Worm (Caenorhabditis elegans) whole organism, early embryonic: ENCODE measurements around the gene cfap-36.

Source experiments
- B0310.2 ChIP-seq: sonication (generic microtip); optimal IDR thresholded peaks from 2 replicates; lab custom pipeline; 2016; ENCODE audit warnings: mild to moderate bottlenecking, missing genetic modification characterization, missing compliant biosample characterization
- aly-1 ChIP-seq: sonication (generic microtip); optimal IDR thresholded peaks from 2 replicates; lab custom pipeline; 2016; ENCODE audit warnings: missing genetic modification characterization, missing compliant biosample characterization
- ama-1 ChIP-seq: fragments of 150-350 bp; optimal IDR thresholded peaks from 2 replicates; lab custom pipeline; 2014
- ceh-36 ChIP-seq: sonication (generic microtip); optimal IDR thresholded peaks from 2 replicates; lab custom pipeline; 2016; ENCODE audit warnings: missing genetic modification characterization, inconsistent platforms, missing compliant biosample characterization
- ets-7 ChIP-seq: sonication (generic microtip); optimal IDR thresholded peaks from 2 replicates; lab custom pipeline; 2016; ENCODE audit warnings: missing genotype, missing genetic modification characterization, missing compliant biosample characterization
- flt-1 ChIP-seq: fragments of 200-800 bp; sonication (Bioruptor generic); IDR thresholded peaks from 2 replicates; pipeline ENCODE4 v1.3.6; 2022; ENCODE audit warnings: missing genetic modification characterization, missing compliant biosample characterization
- hmg-4 ChIP-seq: fragments of 200-800 bp; sonication (Bioruptor generic); optimal IDR thresholded peaks from 2 replicates; lab custom pipeline; 2018; ENCODE audit warnings: mild to moderate bottlenecking, missing genetic modification characterization, missing compliant biosample characterization
- hnd-1 ChIP-seq: sonication (generic microtip); optimal IDR thresholded peaks from 2 replicates; lab custom pipeline; 2016; ENCODE audit warnings: missing genetic modification characterization, missing compliant biosample characterization
- pes-1 ChIP-seq: fragments of 200-800 bp; sonication (Bioruptor generic); IDR thresholded peaks from 2 replicates; pipeline ENCODE4 v1.3.6; 2022; ENCODE audit warnings: missing genetic modification reagents, missing genetic modification characterization, missing compliant biosample characterization
- scrt-1 ChIP-seq: fragments of 200-800 bp; sonication (Bioruptor generic); IDR thresholded peaks from 2 replicates; pipeline ENCODE4 v1.3.6; 2022; ENCODE audit warnings: missing genetic modification characterization, missing compliant biosample characterization
- sea-1 ChIP-seq: fragments of 200-800 bp; sonication (Bioruptor generic); conservative IDR thresholded peaks from 2 replicates; pipeline ENCODE4 v1.3.6; 2022; ENCODE audit warnings: missing genetic modification characterization, missing compliant biosample characterization
- tbx-11 ChIP-seq: fragments of 200-800 bp; sonication (Bioruptor generic); IDR thresholded peaks from 2 replicates; pipeline ENCODE4 v1.3.6; 2022; ENCODE audit warnings: missing genetic modification characterization, missing compliant biosample characterization
- tra-4 ChIP-seq: sonication (generic microtip); optimal IDR thresholded peaks from 2 replicates; lab custom pipeline; 2017; ENCODE audit warnings: missing genetic modification characterization, missing compliant biosample characterization

- TF ChIP-seq B0310.2 (tag; lab: Kevin White, UChicago) (no peak), aly-1 (tag; lab: Kevin White, UChicago) (no peak), pes-1 (GFP tag; lab: Robert Waterston, UW) (no peak), ama-1 (lab: Kevin White, UChicago) (no peak), sea-1 (GFP tag; lab: Robert Waterston, UW) (no peak), ceh-36 (tag; lab: Kevin White, UChicago) (no peak), hnd-1 (tag; lab: Kevin White, UChicago) (no peak), scrt-1 (GFP tag; lab: Robert Waterston, UW) (no peak), flt-1 (no peak), tra-4 (tag; lab: Kevin White, UChicago) (no peak), ets-7 (tag; lab: Kevin White, UChicago) (no peak), hmg-4 (GFP tag; lab: Kevin White, UChicago) (no peak), tbx-11 (GFP tag; lab: Robert Waterston, UW) (no peak)
Observed at ce11 chrV:127882-128281, 44.1 kb downstream of the cfap-36 start, which contains the start of the genes W03F9.2 and sftb-2.
